Fruit fly (Drosophila melanogaster) whole organism, embryonic: ENCODE measurements around the gene CG17646.

ENCODE experiments used
- CG5180 ChIP-seq: fragments of 200-800 bp; sonication (Bioruptor generic); optimal IDR thresholded peaks from 3 replicates; lab custom pipeline; 2017; ENCODE audit warnings: missing biosample characterization, missing genetic modification characterization, mild to moderate bottlenecking, moderate library complexity, missing genetic modification reagents
- Gsc ChIP-seq: fragments of 200-800 bp; sonication (Bioruptor generic); IDR thresholded peaks from 2 replicates; pipeline ENCODE4 v1.3.6; 2022; ENCODE audit warnings: missing biosample characterization, missing genetic modification characterization
- pb ChIP-seq: fragments of 200-800 bp; sonication (Bioruptor generic); optimal IDR thresholded peaks from 3 replicates; lab custom pipeline; 2016; ENCODE audit warnings: missing biosample characterization, missing genetic modification characterization

dm6 chr2L:1719971-1720370 is 12.4 kb upstream of the CG17646 start:
- no peak for TF ChIP-seq Gsc
- no peak for TF ChIP-seq pb (GFP tag; lab: Kevin White, UChicago)
- no peak for TF ChIP-seq CG5180 (GFP tag; lab: Kevin White, UChicago)
